Worm (Caenorhabditis elegans): ENCODE measurements around the gene W03F9.11.

DNA sequence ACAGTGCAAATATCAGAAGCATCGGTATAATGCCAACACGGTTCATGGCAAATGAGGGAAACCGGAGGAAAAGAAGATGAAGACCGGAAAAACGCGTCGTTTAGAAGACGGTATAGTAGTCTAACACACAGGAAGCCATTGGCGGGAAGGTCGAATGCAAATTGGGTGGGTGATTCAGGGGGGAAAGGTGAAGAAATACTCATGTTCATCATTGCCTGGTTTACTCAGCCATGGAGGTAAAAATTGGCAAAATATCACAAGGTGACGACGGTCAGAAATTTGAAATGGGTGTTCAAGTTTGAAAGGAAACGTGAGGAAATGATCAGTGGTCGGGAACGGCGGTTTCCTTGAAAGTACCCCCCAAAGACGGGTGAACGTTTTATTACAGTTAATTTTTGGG, at the start of gene W03F9.11:
- TF ChIP-seq flt-1 (GFP tag; IDR thresholded peaks at IDR 0.05) (no peak), aly-1 (tag; optimal IDR thresholded peaks at IDR 0.05) (no peak), ama-1 (optimal IDR thresholded peaks at IDR 0.05) (no peak), tbx-37 (GFP tag; conservative IDR thresholded peaks at IDR 0.05) (no peak), tra-4 (tag; optimal IDR thresholded peaks at IDR 0.05) (no peak)
